Worm (Caenorhabditis elegans) whole organism, midembryonic: ENCODE results near the gene T28C6.10.

ENCODE experiments used
- cog-1 ChIP-seq: sonication (generic microtip); optimal IDR thresholded peaks from 2 replicates; lab custom pipeline; 2016; ENCODE audit warnings: missing genetic modification characterization, missing compliant biosample characterization
- flt-1 ChIP-seq: fragments of 200-800 bp; sonication (Bioruptor generic); IDR thresholded peaks from 2 replicates; pipeline ENCODE4 v1.3.6; 2022; ENCODE audit warnings: missing genetic modification characterization, missing compliant biosample characterization
- med-1 ChIP-seq: sonication (generic microtip); optimal IDR thresholded peaks from 2 replicates; lab custom pipeline; 2017; ENCODE audit warnings: missing genetic modification characterization, mild to moderate bottlenecking, missing compliant biosample characterization, antibody characterized with exemption, missing genetic modification reagents; ENCODE audit not compliant: insufficient read depth
- ref-1 ChIP-seq: fragments of 200-800 bp; sonication (Bioruptor generic); conservative IDR thresholded peaks from 2 replicates; pipeline ENCODE4 v1.3.6; 2022; ENCODE audit warnings: missing genetic modification reagents, missing genetic modification characterization, missing compliant biosample characterization
- tab-1 ChIP-seq: fragments of 200-800 bp; sonication (Bioruptor generic); IDR thresholded peaks from 2 replicates; pipeline ENCODE4 v1.3.6; 2022; ENCODE audit warnings: missing genetic modification characterization, missing compliant biosample characterization
- ztf-23 ChIP-seq: fragments of 200-800 bp; sonication (Bioruptor generic); IDR thresholded peaks from 2 replicates; pipeline ENCODE4 v1.3.6; 2022; ENCODE audit warnings: missing genetic modification reagents, missing genetic modification characterization, missing compliant biosample characterization

- TF ChIP-seq flt-1 (GFP tag; lab: Robert Waterston, UW) (no peak), cog-1 (no peak), ref-1 (no peak), tab-1 (no peak), ztf-23 (GFP tag; lab: Robert Waterston, UW) (no peak), med-1 (GFP tag; lab: Kevin White, UChicago) (no peak)
Observed at ce11 chrIV:8820041-8820440, 2.3 kb downstream of the T28C6.10 start, which contains the start of gene T28C6.3.
